Fruit fly (Drosophila melanogaster): ENCODE results near the gene Ca-alpha1T.

The Ca-alpha1T gene

DNA sequence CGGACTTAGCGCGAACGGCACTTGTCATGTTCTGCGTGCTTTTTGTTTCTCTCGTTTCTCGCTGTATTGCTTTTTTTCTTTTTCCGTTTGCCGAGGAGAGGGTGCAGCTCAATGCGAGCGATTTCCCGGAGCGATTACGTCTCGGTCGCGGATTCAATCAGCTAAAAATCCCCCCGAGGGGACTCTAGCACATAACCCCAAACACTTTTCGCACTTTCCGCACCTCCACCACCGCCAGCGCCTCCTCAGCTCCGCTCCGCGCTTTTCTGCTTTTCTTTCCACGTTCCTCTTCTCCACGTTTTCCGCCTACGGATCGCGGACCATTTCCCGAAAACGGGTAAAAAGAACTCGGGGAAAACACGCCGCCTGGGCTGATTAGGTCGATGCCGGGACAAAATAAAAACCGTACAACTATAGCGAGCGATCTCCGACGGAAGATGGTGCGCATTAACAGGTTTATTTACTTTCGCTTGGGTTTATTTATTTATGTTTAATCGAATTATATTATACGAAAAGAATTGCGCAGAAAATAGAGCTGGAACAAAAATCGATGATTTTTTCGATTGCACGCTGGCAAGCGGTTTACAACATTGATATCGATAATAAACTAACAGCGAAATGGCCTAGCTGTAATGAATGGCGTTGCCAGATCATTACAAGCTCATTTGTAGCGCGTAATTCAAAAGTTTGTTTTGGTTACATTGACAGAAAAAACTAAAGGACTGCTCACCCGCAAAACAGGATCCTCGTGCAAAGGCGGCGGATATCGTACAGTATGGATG lies 102.4 kb downstream of the Ca-alpha1T start, which contains the start of gene raptor (continued):
- peak in 1 of 2 experiments; percentile 58 for TF ChIP-seq crp (GFP tag; optimal IDR thresholded peaks at IDR 0.05)
- peak; percentile 31; the same call in 1 of the 2 replicates for TF ChIP-seq Scr (GFP tag; IDR thresholded peaks at IDR 0.05; ENCODE audit: partially characterized antibody)
- peak; percentile 33; the same call in 1 of the 2 replicates for TF ChIP-seq nerfin-2 (GFP tag; IDR thresholded peaks at IDR 0.05; ENCODE audit: partially characterized antibody)
- peak; percentile 11 for TF ChIP-seq Deaf1 (tag; optimal IDR thresholded peaks at IDR 0.05)
- peak; percentile 35 for TF ChIP-seq psq (GFP tag; optimal IDR thresholded peaks at IDR 0.05)
- peak; percentile 41 for TF ChIP-seq knrl (GFP tag; IDR thresholded peaks at IDR 0.05; ENCODE audit: partially characterized antibody)
- TF ChIP-seq Kr (GFP tag; optimal IDR thresholded peaks at IDR 0.05): no peak
- 0 out of 2 replicates have a peak, but pooled peaks have one; percentile 16 for TF ChIP-seq MBD-R2 (GFP tag; IDR thresholded peaks at IDR 0.05)
- TF ChIP-seq Sry-δ (GFP tag; optimal IDR thresholded peaks at IDR 0.05): peak; percentile 81
- no peak for TF ChIP-seq CG8388 (GFP tag; optimal IDR thresholded peaks at IDR 0.05)
- TF ChIP-seq vfl (GFP tag; optimal IDR thresholded peaks at IDR 0.05): no peak
- peak; percentile 54; the same call in 1 of the 3 replicates for TF ChIP-seq CG34224 (GFP tag; IDR thresholded peaks at IDR 0.05; ENCODE audit: partially characterized antibody)
- TF ChIP-seq nerfin-1 (tag; optimal IDR thresholded peaks at IDR 0.05): no peak
- peak; percentile 76 for TF ChIP-seq MESR4 (GFP tag; optimal IDR thresholded peaks at IDR 0.05)
- TF ChIP-seq Adf1 (GFP tag; IDR thresholded peaks at IDR 0.05): peak; percentile 84
- TF ChIP-seq stwl (tag; optimal IDR thresholded peaks at IDR 0.05): peak; percentile 5
- no peak for TF ChIP-seq ranshi (GFP tag; IDR thresholded peaks at IDR 0.05)
- TF ChIP-seq CG13123 (GFP tag; optimal IDR thresholded peaks at IDR 0.05): no peak
- TF ChIP-seq Ets97D (GFP tag; optimal IDR thresholded peaks at IDR 0.05): peak; percentile 35
- TF ChIP-seq CG4617 (GFP tag; optimal IDR thresholded peaks at IDR 0.05; ENCODE audit: borderline replicate concordance): peak; percentile 37
- TF ChIP-seq E2f2 (GFP tag; IDR thresholded peaks at IDR 0.05): peak; percentile 88
- peak; percentile 50 for TF ChIP-seq hbn (GFP tag; IDR thresholded peaks at IDR 0.05; ENCODE audit: partially characterized antibody)

DNA sequence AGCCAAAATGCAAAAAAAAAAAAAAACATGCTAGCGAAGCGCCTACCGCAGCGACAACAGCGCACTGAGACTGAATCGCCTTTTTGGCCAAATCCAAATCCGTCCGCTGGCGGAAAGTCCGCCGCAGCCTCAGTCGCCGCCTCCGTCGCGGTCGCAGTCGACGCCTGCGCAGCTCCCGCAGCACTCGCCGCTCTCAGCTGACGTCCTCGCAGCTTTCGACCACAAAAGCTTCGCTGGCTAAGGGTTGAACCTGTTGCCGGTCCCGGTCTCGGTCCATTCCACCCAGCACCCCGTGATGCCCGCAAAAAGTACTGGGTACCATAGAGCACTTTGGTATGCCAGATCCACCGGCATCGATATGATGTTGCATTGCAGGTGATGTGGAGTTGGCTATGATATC lies 111.0 kb downstream of the Ca-alpha1T start, which contains the start of gene CG4660:
TSS of gene CG4660 (minus strand) at position 77 of the 400 bp plus-strand sequence.
- TF ChIP-seq Mes4 (GFP tag; optimal IDR thresholded peaks at IDR 0.05) (no peak), pzg (GFP tag; optimal IDR thresholded peaks at IDR 0.05) (peak; percentile 1), Ptx1 (GFP tag; IDR thresholded peaks at IDR 0.05) (no peak), CG10462 (GFP tag; optimal IDR thresholded peaks at IDR 0.05) (no peak), scrt (GFP tag; optimal IDR thresholded peaks at IDR 0.05) (peak; percentile 99), al (GFP tag; IDR thresholded peaks at IDR 0.05) (no peak), Adf1 (GFP tag; IDR thresholded peaks at IDR 0.05) (peak; percentile 83), az2 (GFP tag; optimal IDR thresholded peaks at IDR 0.05) (no peak), CG12942 (GFP tag; optimal IDR thresholded peaks at IDR 0.05) (no peak), ato (GFP tag; IDR thresholded peaks at IDR 0.05; ENCODE audit: partially characterized antibody) (no peak), HmgZ (tag; optimal IDR thresholded peaks at IDR 0.05) (no peak), tna (GFP tag; IDR thresholded peaks at IDR 0.05; ENCODE audit: partially characterized antibody) (no peak), Dbx (GFP tag; IDR thresholded peaks at IDR 0.05) (no peak), Med (GFP tag) (peak; percentile 45), nerfin-2 (GFP tag; IDR thresholded peaks at IDR 0.05; ENCODE audit: partially characterized antibody) (no peak), bab2 (GFP tag; optimal IDR thresholded peaks at IDR 0.05) (no peak), Drgx (GFP tag; IDR thresholded peaks at IDR 0.05) (no peak), ATbp (GFP tag; optimal IDR thresholded peaks at IDR 0.05) (no peak), CG42726 (GFP tag; IDR thresholded peaks at IDR 0.05; ENCODE audit: partially characterized antibody) (no peak), ewg (GFP tag; optimal IDR thresholded peaks at IDR 0.05) (peak; percentile 82), crol (GFP tag; IDR thresholded peaks at IDR 0.05) (no peak), unpg (GFP tag; optimal IDR thresholded peaks at IDR 0.05) (no peak), Lpt (GFP tag; optimal IDR thresholded peaks at IDR 0.05) (no peak), Ets65A (GFP tag) (no peak), CG13424 (tag; optimal IDR thresholded peaks at IDR 0.05) (no peak), B-H1 (GFP tag; IDR thresholded peaks at IDR 0.05) (no peak), Mrtf (GFP tag; IDR thresholded peaks at IDR 0.05) (no peak), CG11398 (GFP tag; optimal IDR thresholded peaks at IDR 0.05) (no peak)

Measured in whole organism, embryonic.